Worm (Caenorhabditis elegans) whole organism, L3 larva: Measurements from ENCODE around the gene srz-79.

Experiments used
- R02D3.7 ChIP-seq: fragments of 150-350 bp; optimal IDR thresholded peaks from 2 replicates; lab custom pipeline; 2014; ENCODE audit warnings: missing biosample characterization, missing genetic modification characterization
- ZK546.5 ChIP-seq: sonication (generic microtip); optimal IDR thresholded peaks from 2 replicates; lab custom pipeline; 2017; ENCODE audit warnings: missing biosample characterization, missing genetic modification characterization
- aly-2 ChIP-seq: fragments of 150-350 bp; optimal IDR thresholded peaks from 2 replicates; lab custom pipeline; 2014; ENCODE audit warnings: missing biosample characterization, missing genetic modification characterization
- ceh-16 ChIP-seq: sonication (generic microtip); optimal IDR thresholded peaks from 2 replicates; lab custom pipeline; 2017; ENCODE audit warnings: missing biosample characterization, missing genetic modification characterization
- ceh-28 ChIP-seq: fragments of 150-350 bp; optimal IDR thresholded peaks from 2 replicates; lab custom pipeline; 2014; ENCODE audit warnings: missing biosample characterization, missing genetic modification reagents, missing genetic modification characterization
- ceh-82 ChIP-seq: fragments of 150-350 bp; optimal IDR thresholded peaks from 2 replicates; lab custom pipeline; 2014; ENCODE audit warnings: missing biosample characterization, missing genetic modification characterization
- ceh-9 ChIP-seq: sonication (generic microtip); optimal IDR thresholded peaks from 2 replicates; lab custom pipeline; 2018; ENCODE audit warnings: missing biosample characterization, missing genetic modification characterization
- daf-12 ChIP-seq: fragments of 150-350 bp; optimal IDR thresholded peaks from 2 replicates; lab custom pipeline; 2014; ENCODE audit warnings: missing biosample characterization, missing genetic modification reagents, missing genetic modification characterization
- egl-5 ChIP-seq: fragments of 150-350 bp; optimal IDR thresholded peaks from 2 replicates; lab custom pipeline; 2017; ENCODE audit warnings: missing biosample characterization, missing genetic modification reagents, missing genetic modification characterization, inconsistent platforms
- elt-1 ChIP-seq: fragments of 150-350 bp; optimal IDR thresholded peaks from 2 replicates; lab custom pipeline; 2014; ENCODE audit warnings: missing biosample characterization, missing genetic modification characterization
- elt-2 ChIP-seq: sonication (generic microtip); optimal IDR thresholded peaks from 2 replicates; lab custom pipeline; 2016; ENCODE audit warnings: missing genetic modification reagents, mild to moderate bottlenecking, missing genetic modification characterization, missing compliant biosample characterization
- elt-3 ChIP-seq, 3 experiments: fragments of 150-350 bp in 1 of 3; sonication (generic microtip) in 2 of 3; optimal IDR thresholded peaks; 2 replicates in 2 of 3; 4 replicates in 1 of 3; lab custom pipeline; 2014 to 2017; ENCODE audit warnings: missing biosample characterization in 3 of 3, missing genetic modification characterization in 3 of 3
- eor-1 ChIP-seq, 2 experiments: fragments of 150-350 bp; optimal IDR thresholded peaks; 2 replicates each; lab custom pipeline; 2014 to 2018; ENCODE audit warnings: missing biosample characterization in 2 of 2, missing genetic modification characterization in 2 of 2
- fkh-10 ChIP-seq: sonication (generic microtip); optimal IDR thresholded peaks from 2 replicates; lab custom pipeline; 2017; ENCODE audit warnings: missing biosample characterization, missing genetic modification reagents, missing genetic modification characterization
- fkh-2 ChIP-seq: fragments of 150-350 bp; optimal IDR thresholded peaks from 2 replicates; lab custom pipeline; 2014; ENCODE audit warnings: missing biosample characterization, missing genetic modification reagents, missing genetic modification characterization
- fos-1 ChIP-seq: fragments of 150-350 bp; optimal IDR thresholded peaks from 2 replicates; lab custom pipeline; 2014; ENCODE audit warnings: missing biosample characterization, missing genetic modification characterization
- hmg-11 ChIP-seq: sonication (generic microtip); optimal IDR thresholded peaks from 2 replicates; lab custom pipeline; 2016; ENCODE audit warnings: missing genetic modification characterization, missing compliant biosample characterization
- jun-1 ChIP-seq: fragments of 150-350 bp; optimal IDR thresholded peaks from 2 replicates; lab custom pipeline; 2014; ENCODE audit warnings: missing biosample characterization, missing genetic modification reagents, missing genetic modification characterization
- lin-15B ChIP-seq: fragments of 150-350 bp; optimal IDR thresholded peaks from 2 replicates; lab custom pipeline; 2014; ENCODE audit warnings: missing biosample characterization, missing genetic modification characterization
- lin-39 ChIP-seq: fragments of 150-350 bp; optimal IDR thresholded peaks from 2 replicates; lab custom pipeline; 2018; ENCODE audit warnings: missing biosample characterization, missing genetic modification reagents, missing genetic modification characterization
- lsy-12 ChIP-seq: sonication (generic microtip); optimal IDR thresholded peaks from 2 replicates; lab custom pipeline; 2016; ENCODE audit warnings: mild to moderate bottlenecking, missing genetic modification characterization, missing compliant biosample characterization
- mdl-1 ChIP-seq: fragments of 150-350 bp; optimal IDR thresholded peaks from 2 replicates; lab custom pipeline; 2014; ENCODE audit warnings: missing biosample characterization, missing genetic modification characterization
- mml-1 ChIP-seq: fragments of 150-350 bp; sonication (generic microtip); optimal IDR thresholded peaks from 3 replicates; lab custom pipeline; 2014; ENCODE audit warnings: missing biosample characterization, missing genetic modification characterization
- nfya-1 ChIP-seq: sonication (generic microtip); optimal IDR thresholded peaks from 2 replicates; lab custom pipeline; 2017; ENCODE audit warnings: missing genetic modification characterization, mild to moderate bottlenecking, missing compliant biosample characterization, antibody characterized with exemption, moderate library complexity; ENCODE audit not compliant: insufficient read depth
- nhr-11 ChIP-seq: fragments of 150-350 bp; optimal IDR thresholded peaks from 2 replicates; lab custom pipeline; 2014; ENCODE audit warnings: missing biosample characterization, missing genetic modification characterization
- nhr-12 ChIP-seq: fragments of 150-350 bp; optimal IDR thresholded peaks from 2 replicates; lab custom pipeline; 2014; ENCODE audit warnings: missing biosample characterization, missing genetic modification characterization
- nhr-23 ChIP-seq: fragments of 150-350 bp; optimal IDR thresholded peaks from 2 replicates; lab custom pipeline; 2014; ENCODE audit warnings: missing biosample characterization, missing genetic modification reagents, missing genetic modification characterization
- nhr-237 ChIP-seq: fragments of 150-350 bp; optimal IDR thresholded peaks from 2 replicates; lab custom pipeline; 2014; ENCODE audit warnings: missing biosample characterization, missing genetic modification characterization
- nhr-28 ChIP-seq: fragments of 150-350 bp; optimal IDR thresholded peaks from 2 replicates; lab custom pipeline; 2014; ENCODE audit warnings: missing biosample characterization, missing genetic modification characterization
- nhr-43 ChIP-seq: sonication (generic microtip); optimal IDR thresholded peaks from 2 replicates; lab custom pipeline; 2016; ENCODE audit warnings: mild to moderate bottlenecking, missing genetic modification characterization, missing compliant biosample characterization; ENCODE audit not compliant: poor library complexity, severe bottlenecking
- nhr-67 ChIP-seq: fragments of 150-350 bp; optimal IDR thresholded peaks from 2 replicates; lab custom pipeline; 2014; ENCODE audit warnings: missing biosample characterization, missing genetic modification characterization
- nhr-76 ChIP-seq: fragments of 150-350 bp; sonication (generic microtip); optimal IDR thresholded peaks from 5 replicates; lab custom pipeline; 2014; ENCODE audit warnings: missing biosample characterization, missing genetic modification characterization
- nhr-77 ChIP-seq: fragments of 150-350 bp; optimal IDR thresholded peaks from 2 replicates; lab custom pipeline; 2014; ENCODE audit warnings: missing biosample characterization, missing genetic modification characterization
- pha-4 ChIP-seq: fragments of 150-350 bp; optimal IDR thresholded peaks from 2 replicates; lab custom pipeline; 2014; ENCODE audit warnings: missing biosample characterization, missing genetic modification reagents, missing genetic modification characterization
- pqm-1 ChIP-seq: fragments of 150-350 bp; optimal IDR thresholded peaks from 2 replicates; lab custom pipeline; 2017; ENCODE audit warnings: missing biosample characterization, missing genetic modification characterization, inconsistent platforms
- sea-2 ChIP-seq: fragments of 150-350 bp; sonication (generic microtip); optimal IDR thresholded peaks from 4 replicates; lab custom pipeline; 2014; ENCODE audit warnings: missing biosample characterization, missing genetic modification reagents, missing genetic modification characterization
- skn-1 ChIP-seq: fragments of 150-350 bp; optimal IDR thresholded peaks from 2 replicates; lab custom pipeline; 2014; ENCODE audit warnings: missing biosample characterization, missing genetic modification characterization
- snpc-4 ChIP-seq: fragments of 150-350 bp; optimal IDR thresholded peaks from 2 replicates; lab custom pipeline; 2014; ENCODE audit warnings: missing biosample characterization, missing genetic modification characterization
- tbx-2 ChIP-seq: sonication (generic microtip); optimal IDR thresholded peaks from 2 replicates; lab custom pipeline; 2016; ENCODE audit warnings: mild to moderate bottlenecking, missing genetic modification characterization, missing compliant biosample characterization
- unc-39 ChIP-seq: sonication (generic microtip); optimal IDR thresholded peaks from 4 replicates; lab custom pipeline; 2017; ENCODE audit warnings: missing biosample characterization, missing genetic modification characterization
- unc-62 ChIP-seq: fragments of 150-350 bp; sonication (generic microtip); optimal IDR thresholded peaks from 4 replicates; lab custom pipeline; 2014; ENCODE audit warnings: missing biosample characterization, missing genetic modification reagents, missing genetic modification characterization
- zag-1 ChIP-seq: fragments of 150-350 bp; optimal IDR thresholded peaks from 2 replicates; lab custom pipeline; 2014; ENCODE audit warnings: missing biosample characterization, missing genetic modification characterization
- ztf-11 ChIP-seq: fragments of 150-350 bp; optimal IDR thresholded peaks from 2 replicates; lab custom pipeline; 2014; ENCODE audit warnings: missing biosample characterization, missing genetic modification characterization
- ztf-4 ChIP-seq: fragments of 150-350 bp; optimal IDR thresholded peaks from 2 replicates; lab custom pipeline; 2014; ENCODE audit warnings: missing biosample characterization, missing genetic modification characterization

The srz-79 gene

ce11 chrIV:3520957-3521356 is 27.5 kb downstream of the srz-79 start:
- TF ChIP-seq nhr-28 (tag; lab: Kevin White, UChicago) (no peak), tbx-2 (tag; lab: Kevin White, UChicago) (peak; percentile 22), ceh-28 (tag; lab: Kevin White, UChicago) (no peak), jun-1 (tag; lab: Kevin White, UChicago) (no peak), mml-1 (no peak), nfya-1 (tag; lab: Kevin White, UChicago) (peak; percentile 40), pha-4 (tag; lab: Kevin White, UChicago) (no peak), fkh-10 (GFP tag; lab: Kevin White, UChicago) (no peak), unc-39 (tag; lab: Kevin White, UChicago) (no peak), egl-5 (tag; lab: Kevin White, UChicago) (peak; percentile 33), nhr-11 (tag; lab: Kevin White, UChicago) (no peak), lin-39 (peak; percentile 27), hmg-11 (peak; percentile 73), sea-2 (GFP tag; lab: Kevin White, UChicago) (no peak)

DNA sequence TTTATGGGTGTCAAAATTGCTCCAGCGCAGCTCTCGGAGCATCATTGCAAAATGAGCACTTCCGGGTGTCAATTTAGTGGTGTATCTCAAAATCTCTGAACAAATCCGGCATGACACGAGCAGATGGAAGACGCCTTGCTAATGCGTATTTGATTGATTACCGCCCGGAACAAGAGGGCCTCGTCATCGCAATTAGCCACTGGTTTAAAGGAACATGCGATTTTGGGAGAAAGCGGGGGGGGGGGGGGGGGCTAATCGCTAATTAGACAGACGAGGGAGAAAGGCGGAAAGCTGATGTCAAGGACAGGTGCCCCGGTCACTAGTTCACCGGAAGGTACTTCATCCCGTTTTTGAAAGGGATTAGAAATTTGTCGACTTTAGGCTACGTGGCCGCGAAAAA is 28.3 kb downstream of the srz-79 start:
- TF ChIP-seq elt-3 (tag; optimal IDR thresholded peaks at IDR 0.05; lab: Kevin White, UChicago) (no peak), nhr-23 (tag; lab: Kevin White, UChicago) (peak; percentile 7), zag-1 (no peak), pqm-1 (no peak), lin-15B (tag; lab: Kevin White, UChicago) (no peak)

- TF ChIP-seq egl-5 (tag; lab: Kevin White, UChicago) = no peak
- no peak for TF ChIP-seq elt-2 (tag; lab: Kevin White, UChicago)
- no peak for TF ChIP-seq daf-12 (tag; lab: Kevin White, UChicago)
- no peak for TF ChIP-seq lin-39
- TF ChIP-seq ztf-11 = no peak
- TF ChIP-seq nhr-43 (tag; lab: Kevin White, UChicago) = no peak
- TF ChIP-seq pha-4 (tag; lab: Kevin White, UChicago) = no peak
- no peak for TF ChIP-seq tbx-2 (tag; lab: Kevin White, UChicago)
- TF ChIP-seq unc-39 (tag; lab: Kevin White, UChicago) = no peak
- TF ChIP-seq fkh-10 (GFP tag; lab: Kevin White, UChicago) = no peak
- TF ChIP-seq nfya-1 (tag; lab: Kevin White, UChicago) = no peak
- no peak for TF ChIP-seq nhr-67 (tag; lab: Kevin White, UChicago)
These were observed 30.0 kb downstream of the srz-79 start for ce11 chrIV:3523419-3523818.

DNA sequence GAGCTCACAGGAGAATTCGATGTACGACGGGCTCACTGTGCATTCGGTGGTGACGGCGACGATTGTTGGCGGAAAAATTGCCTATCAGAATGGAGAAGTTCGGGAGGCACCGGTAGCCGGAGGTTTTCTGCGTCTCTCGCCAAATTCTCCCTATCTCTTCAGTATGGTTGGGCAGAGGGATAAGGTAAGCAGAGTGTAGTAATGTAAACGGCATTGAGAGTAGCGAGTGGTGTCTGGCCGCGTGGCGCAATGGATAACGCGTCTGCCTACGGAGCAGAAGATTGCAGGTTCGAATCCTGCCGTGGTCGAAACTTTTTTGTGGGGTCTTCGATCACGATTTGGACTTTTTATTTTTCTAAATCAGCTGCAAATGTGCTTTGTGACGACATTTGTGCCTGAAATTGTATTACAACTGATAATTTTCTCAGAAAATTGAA is 31.2 kb downstream of the srz-79 start:
- TF ChIP-seq nhr-12 (tag; lab: Kevin White, UChicago) = no peak
- no peak for TF ChIP-seq nhr-28 (tag; lab: Kevin White, UChicago)
- TF ChIP-seq nhr-237 (tag; lab: Kevin White, UChicago) = no peak
- no peak for TF ChIP-seq elt-1 (tag; lab: Kevin White, UChicago)
- TF ChIP-seq ztf-4 (tag; lab: Kevin White, UChicago) = no peak
- TF ChIP-seq R02D3.7 (tag; lab: Kevin White, UChicago) = no peak
- TF ChIP-seq pqm-1 = no peak
- TF ChIP-seq sea-2 (GFP tag; lab: Kevin White, UChicago) = no peak
- TF ChIP-seq eor-1 (tag; optimal IDR thresholded peaks at IDR 0.05; lab: Kevin White, UChicago) = no peak
- no peak for TF ChIP-seq nhr-77 (tag; lab: Kevin White, UChicago)
- no peak for TF ChIP-seq aly-2
- TF ChIP-seq nhr-43 (tag; lab: Kevin White, UChicago) = no peak
- peak; percentile 25 for TF ChIP-seq nfya-1 (tag; lab: Kevin White, UChicago)
- TF ChIP-seq lin-39 = peak; percentile 48
- TF ChIP-seq nhr-67 (tag; lab: Kevin White, UChicago) = no peak
- peak; percentile 45 for TF ChIP-seq lsy-12 (tag; lab: Kevin White, UChicago)
- no peak for TF ChIP-seq ceh-16 (tag; lab: Kevin White, UChicago)
- no peak for TF ChIP-seq fos-1
- TF ChIP-seq mdl-1 (tag; lab: Kevin White, UChicago) = no peak
- no peak for TF ChIP-seq ztf-11
- no peak for TF ChIP-seq ceh-9 (tag; lab: Kevin White, UChicago)
- no peak for TF ChIP-seq nhr-76
- no peak for TF ChIP-seq egl-5 (tag; lab: Kevin White, UChicago)
- TF ChIP-seq fkh-2 (tag; lab: Kevin White, UChicago) = no peak
- TF ChIP-seq ZK546.5 (tag; lab: Kevin White, UChicago) = no peak
- no peak for TF ChIP-seq daf-12 (tag; lab: Kevin White, UChicago)
- TF ChIP-seq zag-1 = no peak
- TF ChIP-seq unc-39 (tag; lab: Kevin White, UChicago) = no peak
- TF ChIP-seq pha-4 (tag; lab: Kevin White, UChicago) = peak; percentile 41
- TF ChIP-seq ceh-28 (tag; lab: Kevin White, UChicago) = no peak
- no peak for TF ChIP-seq tbx-2 (tag; lab: Kevin White, UChicago)
- TF ChIP-seq nhr-23 (tag; lab: Kevin White, UChicago) = peak; percentile 21
- TF ChIP-seq fkh-10 (GFP tag; lab: Kevin White, UChicago) = no peak
- peak; percentile 10 for TF ChIP-seq hmg-11
- TF ChIP-seq nhr-11 (tag; lab: Kevin White, UChicago) = no peak
- peak; percentile 28 for TF ChIP-seq elt-2 (tag; lab: Kevin White, UChicago)
- no peak for TF ChIP-seq ceh-82 (tag; lab: Kevin White, UChicago)
- TF ChIP-seq skn-1 (tag; lab: Kevin White, UChicago) = peak; percentile 56
- TF ChIP-seq snpc-4 (tag; lab: Kevin White, UChicago) = no peak
- no peak for TF ChIP-seq unc-62 (GFP tag; lab: Kevin White, UChicago)
